Worm (Caenorhabditis elegans) whole organism, L4/young adult: Measurements from ENCODE around the gene inx-1.

Experiments used
- W03F9.2 ChIP-seq: fragments of 150-350 bp; optimal IDR thresholded peaks from 2 replicates; lab custom pipeline; 2014; ENCODE audit warnings: missing biosample characterization, missing genetic modification characterization
- dao-5 ChIP-seq: sonication (generic microtip); optimal IDR thresholded peaks from 2 replicates; lab custom pipeline; 2016; ENCODE audit warnings: missing genotype, missing genetic modification characterization, moderate library complexity, missing compliant biosample characterization
- him-1 ChIP-seq: sonication (generic microtip); optimal IDR thresholded peaks from 2 replicates; lab custom pipeline; 2016; ENCODE audit warnings: missing genotype, missing genetic modification reagents, missing genetic modification characterization, missing compliant biosample characterization

DNA sequence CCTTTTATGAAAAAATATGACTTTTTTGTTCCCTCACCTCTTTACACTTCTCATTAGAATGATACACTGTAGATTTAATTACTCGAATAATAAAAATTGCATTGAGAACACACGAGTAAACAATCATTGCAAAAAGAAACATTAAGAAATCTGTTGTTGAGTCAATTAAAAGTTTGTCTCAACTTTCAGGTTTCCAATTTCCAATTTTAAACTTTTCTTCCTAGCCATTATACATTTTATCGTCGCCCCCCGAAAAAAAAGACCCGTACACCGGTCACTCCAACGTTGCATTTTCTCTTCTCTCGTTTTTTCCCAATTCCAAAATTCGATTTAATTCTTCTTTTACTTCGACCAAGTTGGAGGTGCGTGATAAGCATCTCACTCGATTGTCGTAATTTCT, 16.3 kb downstream of the inx-1 start, which contains the start of gene C16E9.1:
- TF ChIP-seq him-1 (tag; lab: Kevin White, UChicago), result no peak
- TF ChIP-seq dao-5 (tag; lab: Kevin White, UChicago), result no peak
- TF ChIP-seq W03F9.2 (tag; lab: Kevin White, UChicago), result no peak
